Worm (Caenorhabditis elegans) whole organism, L1 larva: ENCODE data around the gene B0361.11.

Experiments used
- C16A3.4 ChIP-seq: fragments of 150-350 bp; optimal IDR thresholded peaks from 2 replicates; lab custom pipeline; 2014; ENCODE audit warnings: missing biosample characterization, missing genetic modification characterization
- C34B4.2 ChIP-seq: sonication (generic microtip); optimal IDR thresholded peaks from 2 replicates; lab custom pipeline; 2017; ENCODE audit warnings: mild to moderate bottlenecking, missing genetic modification characterization, missing compliant biosample characterization
- F16B12.6 ChIP-seq: fragments of 150-350 bp; optimal IDR thresholded peaks from 2 replicates; lab custom pipeline; 2014; ENCODE audit warnings: missing biosample characterization, missing genetic modification characterization
- Y116A8C.19 ChIP-seq: sonication (generic microtip); optimal IDR thresholded peaks from 2 replicates; lab custom pipeline; 2016; ENCODE audit warnings: missing compliant biosample characterization, missing genetic modification characterization, borderline replicate concordance
- alr-1 ChIP-seq: fragments of 200-800 bp; sonication (Bioruptor generic); optimal IDR thresholded peaks from 2 replicates; lab custom pipeline; 2018; ENCODE audit warnings: borderline replicate concordance, mild to moderate bottlenecking, missing genetic modification characterization, missing compliant biosample characterization
- aly-2 ChIP-seq: fragments of 150-350 bp; optimal IDR thresholded peaks from 2 replicates; lab custom pipeline; 2014; ENCODE audit warnings: missing biosample characterization, missing genetic modification characterization
- blmp-1 ChIP-seq: fragments of 150-350 bp; optimal IDR thresholded peaks from 2 replicates; lab custom pipeline; 2014; ENCODE audit warnings: missing biosample characterization, missing genetic modification characterization
- ceh-8 ChIP-seq: fragments of 200-800 bp; sonication (Bioruptor generic); optimal IDR thresholded peaks from 2 replicates; lab custom pipeline; 2018; ENCODE audit warnings: mild to moderate bottlenecking, missing genetic modification characterization, moderate library complexity, missing compliant biosample characterization
- ceh-82 ChIP-seq, 3 experiments: fragments of 150-350 bp in 1 of 3; sonication (generic microtip) in 2 of 3; optimal IDR thresholded peaks; 2 replicates each; lab custom pipeline; 2014 to 2017; ENCODE audit warnings: missing biosample characterization in 3 of 3, missing genetic modification characterization in 3 of 3
- ceh-90 ChIP-seq: sonication (generic microtip); optimal IDR thresholded peaks from 2 replicates; lab custom pipeline; 2016; ENCODE audit warnings: missing genetic modification characterization, missing compliant biosample characterization
- ces-1 ChIP-seq: fragments of 150-350 bp; optimal IDR thresholded peaks from 2 replicates; lab custom pipeline; 2014; ENCODE audit warnings: missing biosample characterization, missing genetic modification reagents, missing genetic modification characterization
- efl-1 ChIP-seq, 4 experiments: fragments of 150-350 bp; optimal IDR thresholded peaks in 3 of 4; peaks in 1 of 4; 1 replicate in 1 of 4; 2 replicates in 3 of 4; lab custom pipeline; 2014; ENCODE audit warnings: missing biosample characterization in 2 of 4, missing genetic modification characterization in 2 of 4, missing genetic modification reagents in 2 of 4
- egl-13 ChIP-seq: sonication (generic microtip); optimal IDR thresholded peaks from 2 replicates; lab custom pipeline; 2016; ENCODE audit warnings: missing genotype, missing genetic modification reagents, missing genetic modification characterization, missing compliant biosample characterization
- egl-27 ChIP-seq, 2 experiments: fragments of 150-350 bp in 1 of 2; sonication (generic microtip); optimal IDR thresholded peaks; 3 replicates each; lab custom pipeline; 2017 to 2018; ENCODE audit warnings: missing biosample characterization in 2 of 2, missing genetic modification characterization in 2 of 2, missing genetic modification reagents in 2 of 2
- ets-5 ChIP-seq: fragments of 200-800 bp; sonication (Bioruptor generic); IDR thresholded peaks from 2 replicates; pipeline ENCODE4 v1.3.6; 2022; ENCODE audit warnings: missing genetic modification characterization, missing compliant biosample characterization
- fkh-10 ChIP-seq: sonication (generic microtip); optimal IDR thresholded peaks from 2 replicates; lab custom pipeline; 2017; ENCODE audit warnings: missing biosample characterization, missing genetic modification reagents, missing genetic modification characterization
- fos-1 ChIP-seq: fragments of 150-350 bp; optimal IDR thresholded peaks from 2 replicates; lab custom pipeline; 2014; ENCODE audit warnings: missing biosample characterization, missing genetic modification characterization
- hlh-4 ChIP-seq: sonication (generic microtip); optimal IDR thresholded peaks from 2 replicates; lab custom pipeline; 2016; ENCODE audit warnings: mild to moderate bottlenecking, missing genetic modification characterization, missing compliant biosample characterization
- irx-1 ChIP-seq: sonication (generic microtip); optimal IDR thresholded peaks from 2 replicates; lab custom pipeline; 2016; ENCODE audit warnings: missing genetic modification characterization, missing compliant biosample characterization
- jun-1 ChIP-seq: fragments of 150-350 bp; optimal IDR thresholded peaks from 2 replicates; lab custom pipeline; 2014; ENCODE audit warnings: missing biosample characterization, missing genetic modification reagents, missing genetic modification characterization
- lin-13 ChIP-seq: fragments of 150-350 bp; optimal IDR thresholded peaks from 2 replicates; lab custom pipeline; 2014; ENCODE audit warnings: missing biosample characterization, missing genetic modification reagents, missing genetic modification characterization
- lin-35 ChIP-seq, 2 experiments: fragments of 150-350 bp; optimal IDR thresholded peaks; 2 replicates each; lab custom pipeline; 2014; ENCODE audit warnings: missing biosample characterization in 2 of 2, missing genetic modification characterization in 2 of 2, missing genetic modification reagents in 2 of 2
- lin-39 ChIP-seq: fragments of 150-350 bp; optimal IDR thresholded peaks from 2 replicates; lab custom pipeline; 2014; ENCODE audit warnings: missing biosample characterization, missing genetic modification reagents, missing genetic modification characterization
- lsy-2 ChIP-seq, 2 experiments: fragments of 150-350 bp; optimal IDR thresholded peaks; 2 replicates each; lab custom pipeline; 2014; ENCODE audit warnings: missing biosample characterization in 2 of 2, missing genetic modification characterization in 2 of 2
- mab-9 ChIP-seq: fragments of 200-800 bp; sonication (Bioruptor generic); IDR thresholded peaks from 2 replicates; pipeline ENCODE4 v1.3.6; 2022; ENCODE audit warnings: missing genetic modification reagents, missing genetic modification characterization, missing compliant biosample characterization
- mef-2 ChIP-seq: fragments of 150-350 bp; optimal IDR thresholded peaks from 2 replicates; lab custom pipeline; 2014; ENCODE audit warnings: missing biosample characterization, missing genetic modification characterization
- mep-1 ChIP-seq: fragments of 150-350 bp; optimal IDR thresholded peaks from 2 replicates; lab custom pipeline; 2014; ENCODE audit warnings: missing biosample characterization, missing genetic modification characterization
- nhr-19 ChIP-seq: fragments of 200-800 bp; sonication (Bioruptor generic); conservative IDR thresholded peaks from 2 replicates; pipeline ENCODE4 v1.3.6; 2022; ENCODE audit warnings: missing genetic modification characterization, missing compliant biosample characterization
- nhr-237 ChIP-seq: fragments of 150-350 bp; optimal IDR thresholded peaks from 2 replicates; lab custom pipeline; 2014; ENCODE audit warnings: missing biosample characterization, missing genetic modification characterization
- nhr-28 ChIP-seq: fragments of 150-350 bp; optimal IDR thresholded peaks from 2 replicates; lab custom pipeline; 2014; ENCODE audit warnings: missing biosample characterization, missing genetic modification characterization
- nhr-47 ChIP-seq: sonication (generic microtip); optimal IDR thresholded peaks from 2 replicates; lab custom pipeline; 2016; ENCODE audit warnings: mild to moderate bottlenecking, missing genetic modification characterization, moderate library complexity, missing compliant biosample characterization
- nhr-71 ChIP-seq: sonication (generic microtip); optimal IDR thresholded peaks from 2 replicates; lab custom pipeline; 2016; ENCODE audit warnings: mild to moderate bottlenecking, missing genetic modification characterization, moderate library complexity, missing compliant biosample characterization
- nhr-76 ChIP-seq: sonication (generic microtip); optimal IDR thresholded peaks from 2 replicates; lab custom pipeline; 2017; ENCODE audit warnings: missing biosample characterization, missing genetic modification characterization
- nhr-77 ChIP-seq: fragments of 150-350 bp; optimal IDR thresholded peaks from 2 replicates; lab custom pipeline; 2014; ENCODE audit warnings: missing biosample characterization, missing genetic modification characterization
- nhr-84 ChIP-seq: sonication (generic microtip); optimal IDR thresholded peaks from 2 replicates; lab custom pipeline; 2017; ENCODE audit warnings: missing biosample characterization, missing genetic modification characterization
- nhr-85 ChIP-seq: sonication (generic microtip); peaks from one replicate; lab custom pipeline; 2016; ENCODE audit warnings: missing genetic modification characterization, inconsistent platforms, missing compliant biosample characterization
- nhr-90 ChIP-seq: sonication (generic microtip); optimal IDR thresholded peaks from 2 replicates; lab custom pipeline; 2016; ENCODE audit warnings: mild to moderate bottlenecking, missing genetic modification characterization, missing compliant biosample characterization; ENCODE audit not compliant: poor library complexity
- pag-3 ChIP-seq: sonication (generic microtip); optimal IDR thresholded peaks from 2 replicates; lab custom pipeline; 2017; ENCODE audit warnings: missing genetic modification characterization, mild to moderate bottlenecking, missing compliant biosample characterization, antibody characterized with exemption, borderline replicate concordance; ENCODE audit not compliant: insufficient read depth
- pax-3 ChIP-seq: fragments of 200-800 bp; sonication (Bioruptor generic); optimal IDR thresholded peaks from 2 replicates; lab custom pipeline; 2018; ENCODE audit warnings: mild to moderate bottlenecking, missing genetic modification characterization, moderate library complexity, missing compliant biosample characterization
- pqm-1 ChIP-seq: sonication (generic microtip); optimal IDR thresholded peaks from 3 replicates; lab custom pipeline; 2017; ENCODE audit warnings: missing biosample characterization, missing genetic modification characterization
- snpc-4 ChIP-seq: fragments of 150-350 bp; optimal IDR thresholded peaks from 2 replicates; lab custom pipeline; 2014; ENCODE audit warnings: missing biosample characterization, missing genetic modification characterization
- snu-23 ChIP-seq: sonication (generic microtip); optimal IDR thresholded peaks from 2 replicates; lab custom pipeline; 2016; ENCODE audit warnings: missing genetic modification characterization, missing compliant biosample characterization
- sox-4 ChIP-seq: sonication (generic microtip); optimal IDR thresholded peaks from 2 replicates; lab custom pipeline; 2016; ENCODE audit warnings: missing genetic modification characterization, missing compliant biosample characterization
- sup-37 ChIP-seq: fragments of 200-800 bp; sonication (Bioruptor generic); optimal IDR thresholded peaks from 2 replicates; lab custom pipeline; 2018; ENCODE audit warnings: mild to moderate bottlenecking, missing genetic modification characterization, missing compliant biosample characterization
- swsn-7 ChIP-seq: sonication (generic microtip); optimal IDR thresholded peaks from 2 replicates; lab custom pipeline; 2016; ENCODE audit warnings: missing genetic modification characterization, missing compliant biosample characterization
- tlp-1 ChIP-seq: fragments of 150-350 bp; optimal IDR thresholded peaks from 2 replicates; lab custom pipeline; 2014; ENCODE audit warnings: missing biosample characterization, missing genetic modification characterization
- vab-15 ChIP-seq: sonication (generic microtip); optimal IDR thresholded peaks from 2 replicates; lab custom pipeline; 2017; ENCODE audit warnings: missing genotype, mild to moderate bottlenecking, missing genetic modification characterization, missing compliant biosample characterization
- ztf-11 ChIP-seq, 2 experiments: sonication (generic microtip); optimal IDR thresholded peaks; 2 replicates each; lab custom pipeline; 2016 to 2017; ENCODE audit warnings: missing genetic modification characterization in 2 of 2, missing biosample characterization in 1 of 2, missing compliant biosample characterization in 1 of 2
- ztf-4 ChIP-seq: fragments of 150-350 bp; optimal IDR thresholded peaks from 2 replicates; lab custom pipeline; 2014; ENCODE audit warnings: missing biosample characterization, missing genetic modification characterization

B0361.11 gene

ce11 chrIII:7293075-7293684 is 15.8 kb downstream of the B0361.11 start, which contains the start of gene cwf-19L2:
TSS of gene cwf-19L2 (plus strand) at chrIII:7293634.
- no peak for TF ChIP-seq ceh-90
- TF ChIP-seq F16B12.6 (tag; lab: Kevin White, UChicago), result peak; percentile 57
- TF ChIP-seq hlh-4 (tag; lab: Kevin White, UChicago), result no peak
- TF ChIP-seq egl-27 (tag; optimal IDR thresholded peaks at IDR 0.05; lab: Kevin White, UChicago), result no peak
- TF ChIP-seq lin-35 (GFP tag; optimal IDR thresholded peaks at IDR 0.05; lab: Kevin White, UChicago), result peak in 1 of 2 experiments; percentile 3
- TF ChIP-seq fos-1, result no peak
- TF ChIP-seq lsy-2 (tag; optimal IDR thresholded peaks at IDR 0.05; lab: Kevin White, UChicago), result peak; percentile 44 to 70
- peak; percentile 2 to 67 for TF ChIP-seq efl-1 (optimal IDR thresholded peaks at IDR 0.05; lab: Kevin White, UChicago)
- TF ChIP-seq efl-1 (GFP tag; optimal IDR thresholded peaks at IDR 0.05 in 1 of 2; lab: Kevin White, UChicago), result no peak

ce11 chrIII:7296092-7296668 is 18.8 kb downstream of the B0361.11 start:
- TF ChIP-seq nhr-84 (tag; lab: Kevin White, UChicago) (no peak), egl-13 (tag; lab: Kevin White, UChicago) (no peak), tlp-1 (tag; lab: Kevin White, UChicago) (no peak), ztf-11 (tag; optimal IDR thresholded peaks at IDR 0.05; lab: Kevin White, UChicago) (no peak), mep-1 (peak; percentile 38), vab-15 (tag; lab: Kevin White, UChicago) (no peak), C16A3.4 (tag; lab: Kevin White, UChicago) (no peak), nhr-76 (tag; lab: Kevin White, UChicago) (no peak), ceh-82 (tag; optimal IDR thresholded peaks at IDR 0.05; lab: Kevin White, UChicago) (no peak), nhr-19 (GFP tag; lab: Robert Waterston, UW) (no peak), snpc-4 (no peak), nhr-237 (tag; lab: Kevin White, UChicago) (no peak), ets-5 (GFP tag; lab: Robert Waterston, UW) (no peak), efl-1 (optimal IDR thresholded peaks at IDR 0.05; lab: Kevin White, UChicago) (no peak), efl-1 (GFP tag; optimal IDR thresholded peaks at IDR 0.05 in 1 of 2; lab: Kevin White, UChicago) (no peak), pqm-1 (tag; lab: Kevin White, UChicago) (no peak), nhr-90 (tag; lab: Kevin White, UChicago) (no peak), pax-3 (tag; lab: Kevin White, UChicago) (no peak), C34B4.2 (no peak), nhr-77 (tag; lab: Kevin White, UChicago) (no peak), nhr-85 (peak; percentile 70), nhr-28 (tag; lab: Kevin White, UChicago) (no peak), mab-9 (GFP tag; lab: Robert Waterston, UW) (no peak), lin-39 (tag; lab: Kevin White, UChicago) (no peak), ztf-4 (tag; lab: Kevin White, UChicago) (no peak), ceh-8 (no peak), aly-2 (tag; lab: Kevin White, UChicago) (no peak), lin-35 (GFP tag; optimal IDR thresholded peaks at IDR 0.05; lab: Kevin White, UChicago) (peak in 1 of 2 experiments; percentile 7), irx-1 (tag; lab: Kevin White, UChicago) (no peak), ces-1 (no peak), ceh-90 (no peak), fos-1 (no peak), swsn-7 (no peak), nhr-71 (peak; percentile 26), fkh-10 (GFP tag; lab: Kevin White, UChicago) (no peak), sox-4 (tag; lab: Kevin White, UChicago) (no peak), pag-3 (tag; lab: Kevin White, UChicago) (no peak), jun-1 (no peak), mef-2 (no peak), nhr-47 (tag; lab: Kevin White, UChicago) (no peak), snu-23 (GFP tag; lab: Kevin White, UChicago) (peak; percentile 26), alr-1 (no peak), sup-37 (GFP tag; lab: Kevin White, UChicago) (no peak), lin-13 (no peak), blmp-1 (tag; lab: Kevin White, UChicago) (peak; percentile 39), Y116A8C.19 (no peak)
